Worm (Caenorhabditis elegans): ENCODE results near the gene daf-28.

DNA sequence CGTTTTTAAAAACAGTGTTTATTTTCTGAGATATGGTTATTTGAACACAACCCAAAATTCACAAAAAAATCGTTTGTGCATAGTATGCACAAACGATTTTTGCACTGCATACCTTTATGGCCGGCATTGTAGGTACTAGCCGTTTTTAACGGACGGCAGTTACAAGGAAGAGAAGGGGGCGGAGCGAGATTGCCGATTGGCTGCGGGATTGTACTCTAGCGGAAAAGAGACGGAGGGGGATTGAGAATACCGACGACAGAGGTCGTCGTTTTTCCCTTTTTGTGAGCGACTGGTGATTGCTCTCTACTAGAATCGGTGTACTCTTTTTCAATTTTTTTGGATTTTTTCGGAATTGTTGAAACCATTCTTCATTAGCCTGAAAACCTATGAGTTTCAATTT lies 47.2 kb upstream of the daf-28 start:
- TF ChIP-seq fkh-10 (GFP tag; optimal IDR thresholded peaks at IDR 0.05) (no peak), isw-1 (GFP tag; IDR thresholded peaks at IDR 0.05) (no peak), tbx-2 (tag; optimal IDR thresholded peaks at IDR 0.05) (no peak), sptf-1 (tag; optimal IDR thresholded peaks at IDR 0.05) (no peak), grh-1 (GFP tag; IDR thresholded peaks at IDR 0.05) (no peak), lin-15B (tag; optimal IDR thresholded peaks at IDR 0.05) (no peak)

All from whole organism, L1 larva.